Fruit fly (Drosophila melanogaster) whole organism, prepupa: ENCODE data around the gene RhoGEF64C.
A peak's percentile ranks its signal among the peaks of the same experiment; 100 is the strongest.

Experiments used
- Blimp-1 ChIP-seq: fragments of 200-800 bp; sonication (Bioruptor generic); optimal IDR thresholded peaks from 3 replicates; lab custom pipeline; 2017; ENCODE audit warnings: missing biosample characterization, missing genetic modification characterization, mild to moderate bottlenecking, moderate library complexity, missing genetic modification reagents
- CG10631 ChIP-seq: fragments of 200-800 bp; sonication (Bioruptor generic); optimal IDR thresholded peaks from 2 replicates; lab custom pipeline; 2016; ENCODE audit warnings: missing biosample characterization, missing genetic modification characterization
- CG10669 ChIP-seq: fragments of 200-800 bp; sonication (Bioruptor generic); optimal IDR thresholded peaks from 3 replicates; lab custom pipeline; 2018; ENCODE audit warnings: missing biosample characterization, mild to moderate bottlenecking, missing genetic modification characterization, moderate library complexity
- CG11294 ChIP-seq: fragments of 200-800 bp; sonication (Bioruptor generic); IDR thresholded peaks from 2 replicates; pipeline ENCODE4 v1.3.6; 2022; ENCODE audit warnings: missing biosample characterization, missing genetic modification characterization
- CG15336 ChIP-seq: fragments of 200-800 bp; sonication (Bioruptor generic); IDR thresholded peaks from 2 replicates; pipeline ENCODE4 v1.3.6; 2022; ENCODE audit warnings: missing biosample characterization, missing genetic modification characterization
- CG1621 ChIP-seq: fragments of 200-800 bp; sonication (Bioruptor generic); optimal IDR thresholded peaks from 3 replicates; lab custom pipeline; 2018; ENCODE audit warnings: missing biosample characterization, mild to moderate bottlenecking, missing genetic modification characterization
- CG3032 ChIP-seq: fragments of 200-800 bp; optimal IDR thresholded peaks from 2 replicates; lab custom pipeline; 2019; ENCODE audit warnings: missing biosample characterization, mild to moderate bottlenecking, missing genetic modification characterization, moderate library complexity
- CG31627 ChIP-seq: fragments of 200-800 bp; sonication (Bioruptor generic); optimal IDR thresholded peaks from 3 replicates; lab custom pipeline; 2016; ENCODE audit warnings: missing biosample characterization, missing genetic modification characterization
- CG32006 ChIP-seq: fragments of 200-800 bp; sonication (Bioruptor generic); optimal IDR thresholded peaks from 3 replicates; lab custom pipeline; 2017; ENCODE audit warnings: missing biosample characterization, mild to moderate bottlenecking, missing genetic modification characterization
- CG3919 ChIP-seq: fragments of 200-800 bp; sonication (Bioruptor generic); optimal IDR thresholded peaks from 3 replicates; lab custom pipeline; 2016; ENCODE audit warnings: missing biosample characterization, missing genetic modification characterization
- CG4318 ChIP-seq: fragments of 200-800 bp; sonication (Bioruptor generic); optimal IDR thresholded peaks from 3 replicates; lab custom pipeline; 2017; ENCODE audit warnings: missing biosample characterization, mild to moderate bottlenecking, missing genetic modification characterization
- CG6163 ChIP-seq: fragments of 200-800 bp; sonication (Bioruptor generic); IDR thresholded peaks from 3 replicates; pipeline ENCODE4 v1.3.6; 2022; ENCODE audit warnings: missing biosample characterization, missing genetic modification characterization
- CG6276 ChIP-seq: fragments of 200-800 bp; sonication (Bioruptor generic); optimal IDR thresholded peaks from 2 replicates; lab custom pipeline; 2017; ENCODE audit warnings: missing biosample characterization, mild to moderate bottlenecking, missing genetic modification characterization
- CG8632 ChIP-seq: fragments of 200-800 bp; sonication (Bioruptor generic); optimal IDR thresholded peaks from 3 replicates; lab custom pipeline; 2016; ENCODE audit warnings: missing biosample characterization, missing genetic modification characterization
- Eip78C ChIP-seq: fragments of 200-800 bp; sonication (Bioruptor generic); peaks from one replicate; lab custom pipeline; 2016; ENCODE audit warnings: missing biosample characterization, missing genetic modification characterization
- Eip93F ChIP-seq: fragments of 200-800 bp; sonication (Bioruptor generic); optimal IDR thresholded peaks from 2 replicates; lab custom pipeline; 2016; ENCODE audit warnings: missing biosample characterization, mild to moderate bottlenecking, missing genetic modification characterization
- Lpt ChIP-seq: fragments of 200-800 bp; sonication (Bioruptor generic); optimal IDR thresholded peaks from 3 replicates; lab custom pipeline; 2016; ENCODE audit warnings: missing biosample characterization, missing genetic modification characterization
- Met ChIP-seq: fragments of 200-800 bp; sonication (Bioruptor generic); optimal IDR thresholded peaks from 3 replicates; lab custom pipeline; 2016; ENCODE audit warnings: missing biosample characterization, missing genetic modification characterization
- OdsH ChIP-seq: fragments of 200-800 bp; sonication (Bioruptor generic); optimal IDR thresholded peaks from 3 replicates; lab custom pipeline; 2016; ENCODE audit warnings: missing biosample characterization, missing genetic modification characterization
- Smox ChIP-seq: fragments of 200-800 bp; sonication (Bioruptor generic); optimal IDR thresholded peaks from 3 replicates; lab custom pipeline; 2016; ENCODE audit warnings: missing biosample characterization, missing genetic modification characterization
- Sox102F ChIP-seq: fragments of 200-800 bp; sonication (Bioruptor generic); optimal IDR thresholded peaks from 2 replicates; lab custom pipeline; 2016; ENCODE audit warnings: missing biosample characterization, mild to moderate bottlenecking, missing genetic modification characterization
- Sox14 ChIP-seq: fragments of 200-800 bp; sonication (Bioruptor generic); optimal IDR thresholded peaks from 3 replicates; lab custom pipeline; 2016; ENCODE audit warnings: missing biosample characterization, missing genetic modification characterization
- Sox15 ChIP-seq: fragments of 200-800 bp; sonication (Bioruptor generic); optimal IDR thresholded peaks from 3 replicates; lab custom pipeline; 2016; ENCODE audit warnings: missing biosample characterization, missing genetic modification characterization
- dac ChIP-seq: fragments of 200-800 bp; sonication (Bioruptor generic); optimal IDR thresholded peaks from 2 replicates; lab custom pipeline; 2017; ENCODE audit warnings: missing biosample characterization, mild to moderate bottlenecking, missing genetic modification characterization
- dsx ChIP-seq: fragments of 200-800 bp; optimal IDR thresholded peaks from 3 replicates; lab custom pipeline; 2019; ENCODE audit warnings: missing biosample characterization, mild to moderate bottlenecking, missing genetic modification characterization, moderate library complexity; ENCODE audit not compliant: poor library complexity, severe bottlenecking
- eg ChIP-seq: fragments of 200-800 bp; sonication (Bioruptor generic); IDR thresholded peaks from 3 replicates; pipeline ENCODE4 v1.3.6; 2022; ENCODE audit warnings: missing biosample characterization, missing genetic modification characterization
- esn ChIP-seq: fragments of 200-800 bp; sonication (Bioruptor generic); optimal IDR thresholded peaks from 2 replicates; lab custom pipeline; 2016; ENCODE audit warnings: missing biosample characterization, mild to moderate bottlenecking, missing genetic modification characterization, moderate library complexity
- fd85E ChIP-seq: fragments of 200-800 bp; sonication (Bioruptor generic); optimal IDR thresholded peaks from 3 replicates; lab custom pipeline; 2016; ENCODE audit warnings: missing biosample characterization, missing genetic modification characterization
- lz ChIP-seq: fragments of 200-800 bp; sonication (Bioruptor generic); optimal IDR thresholded peaks from 3 replicates; lab custom pipeline; 2016; ENCODE audit warnings: missing biosample characterization, missing genetic modification characterization
- pdm3 ChIP-seq: fragments of 200-800 bp; sonication (Bioruptor generic); optimal IDR thresholded peaks from 3 replicates; lab custom pipeline; 2016; ENCODE audit warnings: missing biosample characterization, missing genetic modification characterization
- salr ChIP-seq, 2 experiments: fragments of 200-800 bp; sonication (Bioruptor generic); optimal IDR thresholded peaks; 3 replicates each; lab custom pipeline; 2016 to 2018; ENCODE audit warnings: missing biosample characterization in 2 of 2, missing genetic modification characterization in 2 of 2, mild to moderate bottlenecking in 1 of 2
- spab ChIP-seq: fragments of 200-800 bp; sonication (Bioruptor generic); optimal IDR thresholded peaks from 2 replicates; lab custom pipeline; 2017; ENCODE audit warnings: missing biosample characterization, mild to moderate bottlenecking, missing genetic modification characterization, missing genetic modification reagents
- ss ChIP-seq, 2 experiments: fragments of 200-800 bp; sonication (Bioruptor generic); optimal IDR thresholded peaks; 2 replicates in 1 of 2; 3 replicates in 1 of 2; lab custom pipeline; 2017 to 2018; ENCODE audit warnings: mild to moderate bottlenecking in 2 of 2, missing biosample characterization in 2 of 2, missing genetic modification characterization in 2 of 2, moderate library complexity in 1 of 2
- topi ChIP-seq: fragments of 200-800 bp; sonication (Bioruptor generic); optimal IDR thresholded peaks from 3 replicates; lab custom pipeline; 2016; ENCODE audit warnings: missing biosample characterization, missing genetic modification characterization
- vri ChIP-seq: fragments of 200-800 bp; sonication (Bioruptor generic); optimal IDR thresholded peaks from 3 replicates; lab custom pipeline; 2016; ENCODE audit warnings: missing biosample characterization, mild to moderate bottlenecking, missing genetic modification characterization

RhoGEF64C gene

dm6 chr3L:4691775-4692174 is 808 bp upstream of the RhoGEF64C start (continued):
- no peak for TF ChIP-seq Sox15 (GFP tag; lab: Kevin White, UChicago)
- TF ChIP-seq dac (GFP tag; lab: Kevin White, UChicago) = no peak
- no peak for TF ChIP-seq CG8632 (GFP tag; lab: Kevin White, UChicago)
- peak; percentile 61 for TF ChIP-seq CG10631
- peak; percentile 64 for TF ChIP-seq CG6276 (GFP tag; lab: Kevin White, UChicago)
- peak; percentile 38 for TF ChIP-seq dsx (GFP tag; lab: Kevin White, UChicago)
- TF ChIP-seq Blimp-1 = no peak
- peak in 1 of 2 experiments; percentile 9 for TF ChIP-seq ss (GFP tag; optimal IDR thresholded peaks at IDR 0.05; lab: Kevin White, UChicago)

dm6 chr3L:4694823-4695222 is 2.2 kb downstream of the RhoGEF64C start, which contains the start of gene CG15876:
Gene CG15876 (minus strand): TSS chr3L:4694845.
- TF ChIP-seq CG10631 (no peak), CG6163 (GFP tag; lab: Robert Waterston, UW) (no peak), dac (GFP tag; lab: Kevin White, UChicago) (no peak), eg (GFP tag; lab: Robert Waterston, UW) (no peak), CG15336 (GFP tag; lab: Robert Waterston, UW) (no peak), spab (GFP tag; lab: Kevin White, UChicago) (no peak), CG32006 (GFP tag; lab: Kevin White, UChicago) (no peak), Sox102F (GFP tag; lab: Kevin White, UChicago) (no peak), CG11294 (no peak), topi (no peak), Sox14 (no peak), Eip78C (GFP tag; lab: Kevin White, UChicago) (no peak), CG10669 (GFP tag; lab: Kevin White, UChicago) (no peak), Lpt (GFP tag; lab: Kevin White, UChicago) (no peak), CG3919 (GFP tag; lab: Kevin White, UChicago) (no peak), Sox15 (GFP tag; lab: Kevin White, UChicago) (no peak), CG31627 (GFP tag; lab: Kevin White, UChicago) (no peak), salr (GFP tag; optimal IDR thresholded peaks at IDR 0.05; lab: Kevin White, UChicago) (no peak)

DNA sequence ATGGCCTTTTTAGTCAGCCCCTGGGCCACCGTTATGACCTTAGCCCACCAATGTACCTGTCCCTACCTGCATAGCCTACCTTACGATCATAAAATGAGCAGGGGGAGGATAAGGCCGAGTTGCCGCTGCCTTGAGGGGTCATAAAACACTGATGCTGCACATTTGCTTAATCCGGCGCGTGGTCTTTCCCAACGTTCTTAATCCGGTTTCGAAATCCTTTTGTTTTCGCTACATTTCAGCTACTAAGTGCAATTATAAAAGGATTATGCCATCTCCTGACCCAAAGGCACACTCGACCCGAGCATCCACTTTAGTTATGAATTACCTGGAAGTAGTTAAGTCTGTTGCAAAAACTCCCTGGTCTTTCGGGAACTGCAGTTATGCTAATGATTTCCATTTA is 3.8 kb downstream of the RhoGEF64C start:
- TF ChIP-seq vri (GFP tag; lab: Kevin White, UChicago) (no peak), Eip93F (no peak), Lpt (GFP tag; lab: Kevin White, UChicago) (no peak)

dm6 chr3L:4697301-4697700 is 4.7 kb downstream of the RhoGEF64C start, which contains the start of gene CG13713:
Gene CG13713 (plus strand): TSS chr3L:4697601.
- TF ChIP-seq CG3919 (GFP tag; lab: Kevin White, UChicago) = no peak
- no peak for TF ChIP-seq eg (GFP tag; lab: Robert Waterston, UW)
- no peak for TF ChIP-seq CG1621 (tag; lab: Kevin White, UChicago)
- no peak for TF ChIP-seq CG4318 (GFP tag; lab: Kevin White, UChicago)
- no peak for TF ChIP-seq OdsH (GFP tag; lab: Kevin White, UChicago)
- TF ChIP-seq Smox (GFP tag; lab: Kevin White, UChicago) = no peak
- no peak for TF ChIP-seq lz
- TF ChIP-seq fd85E (GFP tag; lab: Kevin White, UChicago) = no peak
- no peak for TF ChIP-seq esn (GFP tag; lab: Kevin White, UChicago)
- TF ChIP-seq CG3032 = no peak
- TF ChIP-seq Sox14 = no peak
- no peak for TF ChIP-seq pdm3
- no peak for TF ChIP-seq CG10669 (GFP tag; lab: Kevin White, UChicago)
- TF ChIP-seq vri (GFP tag; lab: Kevin White, UChicago) = no peak
- TF ChIP-seq Met (GFP tag; lab: Kevin White, UChicago) = no peak
- no peak for TF ChIP-seq spab (GFP tag; lab: Kevin White, UChicago)
